Fruit fly (Drosophila melanogaster): ENCODE results near the gene OdsH.
A peak's percentile ranks its signal among the peaks of the same experiment; 100 is the strongest.

dm6 chrX:17742592-17743364 is 48.0 kb upstream of the OdsH start:
- TF ChIP-seq knrl (GFP tag; IDR thresholded peaks at IDR 0.05; ENCODE audit: partially characterized antibody) (0 out of 3 replicates have a peak, but pooled peaks have one; percentile 15), scrt (GFP tag; optimal IDR thresholded peaks at IDR 0.05) (no peak), CG3065 (GFP tag; optimal IDR thresholded peaks at IDR 0.05) (no peak), HLHmδ (GFP tag; optimal IDR thresholded peaks at IDR 0.05) (no peak), Myb (GFP tag; optimal IDR thresholded peaks at IDR 0.05) (no peak), Stat92E (GFP tag; optimal IDR thresholded peaks at IDR 0.05) (no peak), gro (GFP tag; optimal IDR thresholded peaks at IDR 0.05) (no peak), Deaf1 (tag; optimal IDR thresholded peaks at IDR 0.05) (no peak), CG17568 (GFP tag; optimal IDR thresholded peaks at IDR 0.05) (no peak), CTCF (GFP tag; optimal IDR thresholded peaks at IDR 0.05) (peak; percentile 1), CG14014 (GFP tag; IDR thresholded peaks at IDR 0.05) (no peak)
